Worm (Caenorhabditis elegans) whole organism, mixed stage, embryonic: ENCODE results near the gene C17F4.2.

Experiments
- ceh-43 ChIP-seq: fragments of 200-800 bp; sonication (Bioruptor generic); optimal IDR thresholded peaks from 2 replicates; lab custom pipeline; 2018; ENCODE audit warnings: mild to moderate bottlenecking, missing genetic modification characterization, moderate library complexity, missing compliant biosample characterization
- lsy-2 ChIP-seq: fragments of 150-350 bp; optimal IDR thresholded peaks from 2 replicates; lab custom pipeline; 2014; ENCODE audit warnings: missing biosample characterization, missing genetic modification characterization
- nhr-12 ChIP-seq: fragments of 150-350 bp; optimal IDR thresholded peaks from 2 replicates; lab custom pipeline; 2014; ENCODE audit warnings: missing biosample characterization, missing genetic modification characterization
- nhr-237 ChIP-seq: fragments of 150-350 bp; optimal IDR thresholded peaks from 2 replicates; lab custom pipeline; 2014; ENCODE audit warnings: missing biosample characterization, missing genetic modification characterization
- nhr-76 ChIP-seq: sonication (generic microtip); optimal IDR thresholded peaks from 2 replicates; lab custom pipeline; 2017; ENCODE audit warnings: missing biosample characterization, missing genetic modification characterization
- snpc-4 ChIP-seq: fragments of 150-350 bp; optimal IDR thresholded peaks from 2 replicates; lab custom pipeline; 2014; ENCODE audit warnings: missing biosample characterization, missing genetic modification characterization
- sptf-1 ChIP-seq: sonication (generic microtip); optimal IDR thresholded peaks from 2 replicates; lab custom pipeline; 2017; ENCODE audit warnings: mild to moderate bottlenecking, missing genetic modification characterization, moderate library complexity, missing compliant biosample characterization
- unc-62 ChIP-seq: fragments of 150-350 bp; optimal IDR thresholded peaks from 2 replicates; lab custom pipeline; 2014; ENCODE audit warnings: missing biosample characterization, missing genetic modification reagents, missing genetic modification characterization
- ztf-11 ChIP-seq: fragments of 150-350 bp; optimal IDR thresholded peaks from 2 replicates; lab custom pipeline; 2014; ENCODE audit warnings: missing biosample characterization, missing genetic modification characterization

DNA sequence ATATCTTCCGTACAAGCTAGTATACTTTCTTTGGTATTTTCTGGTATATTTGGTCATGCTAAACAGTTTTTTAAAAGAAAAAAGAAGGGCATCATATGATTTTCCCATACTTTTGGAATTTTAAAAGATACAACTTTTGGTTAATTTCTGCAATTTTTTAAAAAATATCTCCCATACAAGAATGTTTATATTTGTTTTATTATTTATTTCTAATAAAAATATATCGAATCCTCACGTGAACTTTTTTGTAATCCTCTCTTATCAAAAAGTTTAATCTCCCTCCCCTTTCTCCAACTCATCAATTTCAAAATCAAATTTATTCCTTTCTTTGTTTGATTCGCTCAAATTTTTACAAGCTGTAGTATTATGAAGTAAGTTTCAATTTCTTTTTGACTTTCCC, 33.9 kb downstream of the C17F4.2 start, which contains the start of gene nep-13:
- TF ChIP-seq snpc-4 (tag; lab: Kevin White, UChicago) = no peak
- TF ChIP-seq nhr-237 (tag; lab: Kevin White, UChicago) = no peak
- TF ChIP-seq nhr-12 (tag; lab: Kevin White, UChicago) = no peak
- TF ChIP-seq nhr-76 = no peak
- no peak for TF ChIP-seq sptf-1
- TF ChIP-seq lsy-2 (tag; lab: Kevin White, UChicago) = no peak
- TF ChIP-seq ceh-43 = no peak
- TF ChIP-seq ztf-11 = no peak
- no peak for TF ChIP-seq unc-62 (GFP tag; lab: Kevin White, UChicago)
